Fruit fly (Drosophila melanogaster): Measurements from ENCODE around the gene Acsx3.

DNA sequence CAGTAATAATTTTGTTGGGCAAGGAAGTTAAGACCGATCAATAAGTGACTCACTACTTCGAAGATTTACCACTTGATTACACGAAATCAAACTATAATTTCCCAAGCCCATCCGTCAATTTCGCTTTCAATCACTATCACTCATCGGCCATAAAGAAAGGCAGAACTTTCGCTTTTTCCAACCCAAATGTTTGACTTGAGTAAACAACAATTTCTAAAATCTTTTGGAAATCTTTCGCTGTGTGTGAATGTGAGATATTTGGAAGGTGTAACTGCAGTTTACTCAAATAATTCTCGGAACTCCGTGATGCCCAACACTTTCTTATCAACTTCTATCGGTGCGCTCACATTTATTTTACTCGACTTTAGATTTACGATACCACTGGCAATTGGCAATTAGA lies 41.1 kb downstream of the Acsx3 start:
- TF ChIP-seq CG8478 (optimal IDR thresholded peaks at IDR 0.05) (no peak), CTCF (optimal IDR thresholded peaks at IDR 0.05) (no peak)

Measured in S2 (cell line).